Worm (Caenorhabditis elegans): Measurements from ENCODE around the gene exc-12.

exc-12 gene

ce11 chrIII:13570347-13570746 lies at the start of gene exc-12:
Gene exc-12 (minus strand): TSS chrIII:13570447.
- no peak for TF ChIP-seq fos-1 (tag; optimal IDR thresholded peaks at IDR 0.05)
- no peak for TF ChIP-seq elt-1 (tag; optimal IDR thresholded peaks at IDR 0.05)
- no peak for TF ChIP-seq nhr-25 (tag; optimal IDR thresholded peaks at IDR 0.05)
- TF ChIP-seq egl-27 (tag; optimal IDR thresholded peaks at IDR 0.05): no peak
- TF ChIP-seq mbf-1 (tag; optimal IDR thresholded peaks at IDR 0.05): no peak
- TF ChIP-seq nhr-23 (tag; optimal IDR thresholded peaks at IDR 0.05): no peak
- TF ChIP-seq blmp-1 (tag; optimal IDR thresholded peaks at IDR 0.05; ENCODE audit: insufficient read depth): no peak
- TF ChIP-seq sma-3 (GFP tag; optimal IDR thresholded peaks at IDR 0.05): no peak
- no peak for TF ChIP-seq alr-1 (tag; optimal IDR thresholded peaks at IDR 0.05)
- TF ChIP-seq nhr-11 (tag; optimal IDR thresholded peaks at IDR 0.05): no peak
- TF ChIP-seq lsy-2 (tag; optimal IDR thresholded peaks at IDR 0.05): no peak
- no peak for TF ChIP-seq mab-5 (tag; optimal IDR thresholded peaks at IDR 0.05)
- TF ChIP-seq elt-3 (tag; optimal IDR thresholded peaks at IDR 0.05): no peak
- TF ChIP-seq R02D3.7 (tag; optimal IDR thresholded peaks at IDR 0.05): no peak
- TF ChIP-seq ceh-16 (tag; optimal IDR thresholded peaks at IDR 0.05): no peak

- TF ChIP-seq lsy-2 (tag; optimal IDR thresholded peaks at IDR 0.05): peak in 1 of 2 experiments; percentile 3
- TF ChIP-seq nhr-129 (tag; optimal IDR thresholded peaks at IDR 0.05): peak; percentile 67
- peak; percentile 43 for TF ChIP-seq sma-9 (GFP tag; optimal IDR thresholded peaks at IDR 0.05)
- TF ChIP-seq sma-9 (tag; optimal IDR thresholded peaks at IDR 0.05): no peak
- peak; percentile 67 for TF ChIP-seq F13H6.1 (tag; optimal IDR thresholded peaks at IDR 0.05)
- no peak for TF ChIP-seq zag-1 (tag; optimal IDR thresholded peaks at IDR 0.05)
These were observed 46.5 kb upstream of the exc-12 start, which contains the start of gene T12D8.9 for ce11 chrIII:13616793-13617192. Gene T12D8.9 (plus strand): TSS chrIII:13617104.

ce11 chrIII:13615530-13615929 lies 45.3 kb upstream of the exc-12 start:
- TF ChIP-seq elt-1 (tag; optimal IDR thresholded peaks at IDR 0.05) (no peak), ztf-11 (tag; optimal IDR thresholded peaks at IDR 0.05) (no peak), ama-1 (optimal IDR thresholded peaks at IDR 0.05) (no peak), unc-39 (tag; optimal IDR thresholded peaks at IDR 0.05) (no peak), C34F6.9 (tag; optimal IDR thresholded peaks at IDR 0.05) (no peak), lin-11 (tag; optimal IDR thresholded peaks at IDR 0.05) (no peak), aly-2 (tag; optimal IDR thresholded peaks at IDR 0.05) (no peak), sma-9 (GFP tag; optimal IDR thresholded peaks at IDR 0.05) (no peak), sma-9 (tag; optimal IDR thresholded peaks at IDR 0.05) (no peak), nhr-11 (tag; optimal IDR thresholded peaks at IDR 0.05) (no peak), nhr-77 (tag; optimal IDR thresholded peaks at IDR 0.05) (no peak), lin-13 (GFP tag; optimal IDR thresholded peaks at IDR 0.05) (no peak), Y55F3AM.14 (GFP tag; optimal IDR thresholded peaks at IDR 0.05) (no peak), blmp-1 (tag; optimal IDR thresholded peaks at IDR 0.05; ENCODE audit: insufficient read depth) (no peak), unc-55 (GFP tag; optimal IDR thresholded peaks at IDR 0.05) (no peak)

ce11 chrIII:13614751-13615150 lies 44.5 kb upstream of the exc-12 start:
- TF ChIP-seq R02D3.7 (tag; optimal IDR thresholded peaks at IDR 0.05): no peak
- no peak for TF ChIP-seq skn-1 (tag; optimal IDR thresholded peaks at IDR 0.05)
- no peak for TF ChIP-seq nhr-11 (tag; optimal IDR thresholded peaks at IDR 0.05)
- no peak for TF ChIP-seq nhr-23 (tag; optimal IDR thresholded peaks at IDR 0.05)
- no peak for TF ChIP-seq elt-3 (tag; optimal IDR thresholded peaks at IDR 0.05)
- no peak for TF ChIP-seq lin-13 (GFP tag; optimal IDR thresholded peaks at IDR 0.05)
- TF ChIP-seq aly-2 (tag; optimal IDR thresholded peaks at IDR 0.05): no peak
- TF ChIP-seq elt-1 (tag; optimal IDR thresholded peaks at IDR 0.05): no peak
- TF ChIP-seq nhr-10 (tag; optimal IDR thresholded peaks at IDR 0.05): no peak
- TF ChIP-seq mab-5 (tag; optimal IDR thresholded peaks at IDR 0.05): no peak
- no peak for TF ChIP-seq unc-39 (tag; optimal IDR thresholded peaks at IDR 0.05)
- TF ChIP-seq fos-1 (tag; optimal IDR thresholded peaks at IDR 0.05): no peak
- TF ChIP-seq nhr-25 (tag; optimal IDR thresholded peaks at IDR 0.05): no peak
- no peak for TF ChIP-seq ztf-1 (GFP tag; conservative IDR thresholded peaks at IDR 0.05)
- TF ChIP-seq Y55F3AM.14 (GFP tag; optimal IDR thresholded peaks at IDR 0.05): no peak
- TF ChIP-seq nhr-21 (tag; optimal IDR thresholded peaks at IDR 0.05): no peak
- TF ChIP-seq unc-55 (GFP tag; optimal IDR thresholded peaks at IDR 0.05): no peak
- no peak for TF ChIP-seq lin-39 (tag; optimal IDR thresholded peaks at IDR 0.05)
- no peak for TF ChIP-seq peb-1 (tag; optimal IDR thresholded peaks at IDR 0.05)
- no peak for TF ChIP-seq ama-1 (optimal IDR thresholded peaks at IDR 0.05)

Data from whole organism, L2 larva.